Fruit fly (Drosophila melanogaster): ENCODE measurements around the gene Adi1.

Gene Adi1

dm6 chr3L:10672540-10672939, 9.4 kb downstream of the Adi1 start:
- TF ChIP-seq CG4318 (GFP tag; optimal IDR thresholded peaks at IDR 0.05) = no peak
- 0 out of 3 replicates have a peak, but pooled peaks have one; percentile 15 for TF ChIP-seq eg (GFP tag; IDR thresholded peaks at IDR 0.05)

DNA sequence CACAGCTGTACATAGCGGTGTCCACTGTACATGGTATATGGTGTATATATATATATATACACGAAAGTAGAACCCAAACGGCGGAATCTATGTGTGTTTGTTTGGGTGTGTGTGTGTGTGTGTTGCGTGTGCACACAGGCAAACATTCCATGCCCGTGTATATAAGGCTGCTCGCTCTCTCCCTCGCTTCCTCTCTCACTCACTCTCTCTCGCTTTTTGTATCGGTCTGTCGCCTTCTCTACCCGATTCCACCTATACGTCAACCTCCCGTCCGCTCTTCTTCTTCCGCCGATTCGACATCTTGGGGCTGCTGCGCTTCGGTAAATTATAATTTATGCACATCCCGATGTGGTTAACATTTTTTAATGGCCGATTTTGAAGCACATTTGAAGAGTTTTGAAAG, 11.0 kb downstream of the Adi1 start:
- TF ChIP-seq fkh (GFP tag; optimal IDR thresholded peaks at IDR 0.05) = peak; percentile 20
- no peak for TF ChIP-seq Gug (GFP tag; IDR thresholded peaks at IDR 0.05)
- TF ChIP-seq svp (GFP tag) = peak; percentile 64
- peak; percentile 5 for TF ChIP-seq Met (GFP tag; optimal IDR thresholded peaks at IDR 0.05)
- peak; percentile 21 for TF ChIP-seq CG6854 (GFP tag; optimal IDR thresholded peaks at IDR 0.05)
- TF ChIP-seq CG34406 (GFP tag; optimal IDR thresholded peaks at IDR 0.05) = no peak
- no peak for TF ChIP-seq CG15336 (GFP tag; IDR thresholded peaks at IDR 0.05)
- no peak for TF ChIP-seq CG4318 (GFP tag; optimal IDR thresholded peaks at IDR 0.05)
- peak; percentile 40; the same call in 1 of the 3 replicates for TF ChIP-seq CG6163 (GFP tag; IDR thresholded peaks at IDR 0.05)
- no peak for TF ChIP-seq OdsH (GFP tag; optimal IDR thresholded peaks at IDR 0.05)
- TF ChIP-seq ss (GFP tag; optimal IDR thresholded peaks at IDR 0.05) = peak; percentile 33 to 39
- peak; percentile 3 for TF ChIP-seq dsx (GFP tag; optimal IDR thresholded peaks at IDR 0.05; ENCODE audit: poor library complexity, severe bottlenecking)
- TF ChIP-seq fd85E (GFP tag; optimal IDR thresholded peaks at IDR 0.05) = no peak

- TF ChIP-seq Sox102F (GFP tag; optimal IDR thresholded peaks at IDR 0.05) (no peak), dac (GFP tag; optimal IDR thresholded peaks at IDR 0.05) (no peak), Ets96B (tag; optimal IDR thresholded peaks at IDR 0.05) (no peak), topi (GFP tag; optimal IDR thresholded peaks at IDR 0.05) (no peak), CG4318 (GFP tag; optimal IDR thresholded peaks at IDR 0.05) (no peak), dsx (GFP tag; optimal IDR thresholded peaks at IDR 0.05; ENCODE audit: poor library complexity, severe bottlenecking) (no peak), CG8632 (GFP tag; optimal IDR thresholded peaks at IDR 0.05) (no peak), Eip93F (GFP tag; optimal IDR thresholded peaks at IDR 0.05) (no peak), CG15336 (GFP tag; IDR thresholded peaks at IDR 0.05) (no peak), net (GFP tag; optimal IDR thresholded peaks at IDR 0.05) (no peak), CG8119 (GFP tag; IDR thresholded peaks at IDR 0.05) (no peak)
These were observed 11.8 kb downstream of the Adi1 start for dm6 chr3L:10674940-10675339.

- TF ChIP-seq CG7368 (GFP tag; optimal IDR thresholded peaks at IDR 0.05) (peak; percentile 24), CG8119 (GFP tag; IDR thresholded peaks at IDR 0.05) (peak; percentile 88), Gug (GFP tag; IDR thresholded peaks at IDR 0.05) (no peak), Ets21C (GFP tag; optimal IDR thresholded peaks at IDR 0.05) (no peak), net (GFP tag; optimal IDR thresholded peaks at IDR 0.05) (peak; percentile 59), Hr39 (GFP tag; optimal IDR thresholded peaks at IDR 0.05) (no peak), vri (GFP tag; optimal IDR thresholded peaks at IDR 0.05) (peak; percentile 65), Smox (GFP tag; optimal IDR thresholded peaks at IDR 0.05) (peak; percentile 2), Met (GFP tag; optimal IDR thresholded peaks at IDR 0.05) (peak; percentile 52), fd59A (GFP tag; optimal IDR thresholded peaks at IDR 0.05) (peak; percentile 1), CG15336 (GFP tag; IDR thresholded peaks at IDR 0.05) (peak; percentile 73), CG31627 (GFP tag; optimal IDR thresholded peaks at IDR 0.05) (no peak), CG6854 (GFP tag; optimal IDR thresholded peaks at IDR 0.05) (peak; percentile 79), Eip93F (GFP tag; optimal IDR thresholded peaks at IDR 0.05) (peak; percentile 71), Sox14 (GFP tag; optimal IDR thresholded peaks at IDR 0.05) (no peak), Sox102F (GFP tag; optimal IDR thresholded peaks at IDR 0.05) (peak; percentile 47), CG8319 (GFP tag; optimal IDR thresholded peaks at IDR 0.05) (peak; percentile 34), CG6276 (GFP tag; optimal IDR thresholded peaks at IDR 0.05) (peak; percentile 87), lz (GFP tag; optimal IDR thresholded peaks at IDR 0.05) (no peak), ss (GFP tag; optimal IDR thresholded peaks at IDR 0.05) (peak; percentile 92 to 94), CG16779 (tag; optimal IDR thresholded peaks at IDR 0.05) (peak; percentile 76), CG32006 (GFP tag; optimal IDR thresholded peaks at IDR 0.05) (peak; percentile 41), CG10631 (GFP tag; optimal IDR thresholded peaks at IDR 0.05) (peak; percentile 9), dsx (GFP tag; optimal IDR thresholded peaks at IDR 0.05; ENCODE audit: poor library complexity, severe bottlenecking) (peak; percentile 68), Hr38 (GFP tag; optimal IDR thresholded peaks at IDR 0.05) (no peak), CG11294 (GFP tag; IDR thresholded peaks at IDR 0.05) (no peak; the same call in 1 of the 2 replicates), OdsH (GFP tag; optimal IDR thresholded peaks at IDR 0.05) (peak; percentile 31), CG6163 (GFP tag; IDR thresholded peaks at IDR 0.05) (peak; percentile 87), CG10669 (GFP tag; optimal IDR thresholded peaks at IDR 0.05) (peak; percentile 66), pdm3 (GFP tag; optimal IDR thresholded peaks at IDR 0.05) (peak; percentile 19), CG11762 (GFP tag; optimal IDR thresholded peaks at IDR 0.05; ENCODE audit: insufficient read depth) (peak; percentile 25), fd85E (GFP tag; optimal IDR thresholded peaks at IDR 0.05) (peak; percentile 37), Eip78C (GFP tag) (peak; percentile 76), CG4318 (GFP tag; optimal IDR thresholded peaks at IDR 0.05) (no peak)
These were observed 12.6 kb downstream of the Adi1 start for dm6 chr3L:10675635-10676393.
